Worm (Caenorhabditis elegans) whole organism, mixed stage, embryonic: ENCODE measurements around the gene txt-10.

Source experiments
- bed-3 ChIP-seq: fragments of 200-800 bp; sonication (Bioruptor generic); optimal IDR thresholded peaks from 3 replicates; lab custom pipeline; 2018; ENCODE audit warnings: mild to moderate bottlenecking, missing genetic modification characterization, moderate library complexity, missing compliant biosample characterization
- ceh-39 ChIP-seq: fragments of 150-350 bp; optimal IDR thresholded peaks from 2 replicates; lab custom pipeline; 2014; ENCODE audit warnings: missing biosample characterization, missing genetic modification characterization

DNA sequence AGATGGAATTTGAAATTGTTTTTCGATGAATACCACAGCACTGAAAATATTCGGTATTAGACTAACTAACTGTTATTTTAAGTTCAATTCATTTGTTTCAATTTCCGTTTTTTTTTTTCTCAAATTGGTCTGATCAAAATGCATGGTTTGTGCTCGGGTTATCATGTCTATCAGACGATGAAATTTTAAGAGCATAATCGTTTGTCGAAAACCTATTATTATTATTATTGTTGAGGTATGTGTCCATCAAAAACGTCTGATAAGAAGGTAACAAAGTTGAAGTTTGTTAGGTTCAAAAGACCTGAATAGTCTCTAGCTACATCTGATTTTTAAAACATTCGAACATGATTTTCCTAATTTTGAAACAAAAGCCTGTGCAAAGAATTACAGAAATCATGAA is 48.6 kb downstream of the txt-10 start:
- no peak for TF ChIP-seq bed-3 (GFP tag; lab: Kevin White, UChicago)
- no peak for TF ChIP-seq ceh-39 (tag; lab: Kevin White, UChicago)
